Fruit fly (Drosophila melanogaster) whole organism, adult: ENCODE results near the gene Ube4A.

Experiments used
- CG33017 ChIP-seq: fragments of 200-800 bp; sonication (Bioruptor generic); optimal IDR thresholded peaks from 2 replicates; lab custom pipeline; 2018; ENCODE audit warnings: missing biosample characterization, mild to moderate bottlenecking, missing genetic modification characterization, moderate library complexity
- CG7101 ChIP-seq: fragments of 200-800 bp; sonication (Bioruptor generic); optimal IDR thresholded peaks from 2 replicates; lab custom pipeline; 2018; ENCODE audit warnings: missing biosample characterization, mild to moderate bottlenecking, missing genetic modification characterization, moderate library complexity
- Mnt ChIP-seq: fragments of 200-800 bp; sonication (Bioruptor generic); optimal IDR thresholded peaks from 2 replicates; lab custom pipeline; 2016; ENCODE audit warnings: missing biosample characterization, mild to moderate bottlenecking, missing genetic modification characterization
- tj ChIP-seq: fragments of 200-800 bp; sonication (Bioruptor generic); optimal IDR thresholded peaks from 3 replicates; lab custom pipeline; 2017; ENCODE audit warnings: missing biosample characterization, mild to moderate bottlenecking, missing genetic modification characterization, moderate library complexity

DNA sequence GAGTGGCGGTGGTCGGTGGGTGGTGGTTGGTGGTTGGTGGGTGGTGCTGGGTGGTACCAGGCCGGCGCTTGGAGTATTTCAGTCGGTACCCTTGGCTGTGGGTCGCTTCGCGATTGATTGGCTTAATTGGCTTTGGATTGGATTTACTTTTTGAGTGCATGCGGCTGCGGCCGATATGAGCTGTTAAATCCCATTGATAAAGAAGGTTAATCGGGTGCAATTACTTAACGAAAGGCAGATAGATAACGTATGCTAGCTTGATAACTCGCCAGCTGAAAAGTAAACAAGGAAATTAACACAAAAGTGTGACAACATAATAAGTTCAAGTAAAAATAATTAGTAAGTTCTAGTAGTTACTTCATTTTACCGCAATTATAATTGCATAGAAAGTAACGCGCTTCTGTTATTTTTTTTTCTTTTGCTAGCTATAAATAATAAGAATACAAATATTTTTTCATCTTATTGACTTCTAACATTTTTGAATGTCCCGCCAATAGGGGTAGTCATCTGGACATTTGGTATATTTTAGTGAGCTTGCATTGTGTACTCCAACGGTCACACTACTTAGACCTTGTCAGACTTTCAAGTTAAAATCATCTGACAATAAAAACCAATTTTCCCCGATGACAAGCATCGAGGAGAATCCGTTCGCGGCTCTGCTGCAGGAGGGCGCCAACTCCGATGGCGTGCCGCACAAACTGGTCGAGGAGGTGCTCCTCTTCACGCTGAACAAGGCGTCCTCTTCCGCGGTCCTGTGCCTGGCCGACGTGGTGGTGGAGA, at the start of gene Ube4A, which contains the start of gene CG31636:
- TF ChIP-seq CG7101 (tag; lab: Kevin White, UChicago) (no peak), CG33017 (tag; lab: Kevin White, UChicago) (no peak), Mnt (GFP tag; lab: Kevin White, UChicago) (no peak), tj (GFP tag; lab: Kevin White, UChicago) (no peak)
